Worm (Caenorhabditis elegans) whole organism, L4 larva: Measurements from ENCODE around the gene W10G11.1.

ENCODE experiments used
- D1046.2 ChIP-seq: fragments of 200-800 bp; sonication (Bioruptor generic); IDR thresholded peaks from 2 replicates; pipeline ENCODE4 v1.3.6; 2022; ENCODE audit warnings: missing genetic modification characterization, missing compliant biosample characterization
- F10B5.3 ChIP-seq: sonication (generic microtip); optimal IDR thresholded peaks from 2 replicates; lab custom pipeline; 2016; ENCODE audit warnings: mild to moderate bottlenecking, missing genetic modification characterization, missing compliant biosample characterization
- F49E8.2 ChIP-seq: sonication (generic microtip); optimal IDR thresholded peaks from 2 replicates; lab custom pipeline; 2016; ENCODE audit warnings: missing compliant biosample characterization, mild to moderate bottlenecking, missing genetic modification characterization, borderline replicate concordance
- T26A8.4 ChIP-seq: fragments of 200-800 bp; sonication (Bioruptor generic); IDR thresholded peaks from 2 replicates; pipeline ENCODE4 v1.3.6; 2022; ENCODE audit warnings: missing genetic modification characterization, missing compliant biosample characterization
- Y105C5A.15 ChIP-seq: fragments of 200-800 bp; sonication (Bioruptor generic); IDR thresholded peaks from 2 replicates; pipeline ENCODE4 v1.3.6; 2022; ENCODE audit warnings: missing genetic modification characterization, missing compliant biosample characterization
- aha-1 ChIP-seq: fragments of 150-350 bp; peaks from one replicate; lab custom pipeline; 2014; ENCODE audit warnings: missing biosample characterization, missing genetic modification characterization
- attf-4 ChIP-seq: sonication (generic microtip); optimal IDR thresholded peaks from 3 replicates; lab custom pipeline; 2017; ENCODE audit warnings: missing biosample characterization, missing genetic modification characterization
- ceh-32 ChIP-seq: sonication (generic microtip); optimal IDR thresholded peaks from 2 replicates; lab custom pipeline; 2016; ENCODE audit warnings: mild to moderate bottlenecking, missing genetic modification characterization, missing compliant biosample characterization; ENCODE audit not compliant: poor library complexity
- ceh-82 ChIP-seq: sonication (generic microtip); optimal IDR thresholded peaks from 2 replicates; lab custom pipeline; 2017; ENCODE audit warnings: missing biosample characterization, missing genetic modification characterization
- daf-12 ChIP-seq: fragments of 150-350 bp; optimal IDR thresholded peaks from 2 replicates; lab custom pipeline; 2014; ENCODE audit warnings: missing biosample characterization, missing genetic modification reagents, missing genetic modification characterization
- daf-8 ChIP-seq: fragments of 200-800 bp; sonication (Bioruptor generic); IDR thresholded peaks from 2 replicates; pipeline ENCODE4 v1.3.6; 2022; ENCODE audit warnings: missing genetic modification characterization, missing compliant biosample characterization
- dmd-8 ChIP-seq: fragments of 200-800 bp; sonication (Bioruptor generic); IDR thresholded peaks from 2 replicates; pipeline ENCODE4 v1.3.6; 2022; ENCODE audit warnings: missing genetic modification characterization, missing compliant biosample characterization
- duxl-1 ChIP-seq: sonication (generic microtip); optimal IDR thresholded peaks from 2 replicates; lab custom pipeline; 2016; ENCODE audit warnings: mild to moderate bottlenecking, missing genetic modification characterization, moderate library complexity, missing compliant biosample characterization; ENCODE audit not compliant: poor library complexity
- dve-1 ChIP-seq: sonication (generic microtip); optimal IDR thresholded peaks from 2 replicates; lab custom pipeline; 2017; ENCODE audit warnings: antibody characterized with exemption, mild to moderate bottlenecking, missing genetic modification characterization, missing compliant biosample characterization; ENCODE audit not compliant: insufficient read depth
- fkh-10 ChIP-seq: fragments of 150-350 bp; optimal IDR thresholded peaks from 2 replicates; lab custom pipeline; 2014; ENCODE audit warnings: missing biosample characterization, missing genetic modification reagents, missing genetic modification characterization
- gei-8 ChIP-seq: fragments of 200-800 bp; sonication (Bioruptor generic); optimal IDR thresholded peaks from 2 replicates; lab custom pipeline; 2018; ENCODE audit warnings: mild to moderate bottlenecking, missing genetic modification characterization, missing compliant biosample characterization
- hlh-11 ChIP-seq: fragments of 200-800 bp; sonication (Bioruptor generic); optimal IDR thresholded peaks from 2 replicates; lab custom pipeline; 2018; ENCODE audit warnings: mild to moderate bottlenecking, missing genetic modification characterization, missing compliant biosample characterization
- hlh-30 ChIP-seq: sonication (generic microtip); optimal IDR thresholded peaks from 2 replicates; lab custom pipeline; 2017; ENCODE audit warnings: antibody characterized with exemption, mild to moderate bottlenecking, missing genetic modification characterization, missing compliant biosample characterization; ENCODE audit not compliant: insufficient read depth
- hmg-1.1 ChIP-seq: fragments of 200-800 bp; sonication (Bioruptor generic); IDR thresholded peaks from 2 replicates; pipeline ENCODE4 v1.3.6; 2022; ENCODE audit warnings: missing genetic modification reagents, missing genetic modification characterization, missing compliant biosample characterization
- lim-7 ChIP-seq: fragments of 200-800 bp; sonication (Bioruptor generic); IDR thresholded peaks from 2 replicates; pipeline ENCODE4 v1.3.6; 2022; ENCODE audit warnings: missing genetic modification characterization, missing compliant biosample characterization
- lin-13 ChIP-seq: fragments of 150-350 bp; optimal IDR thresholded peaks from 2 replicates; lab custom pipeline; 2014; ENCODE audit warnings: missing biosample characterization, missing genetic modification reagents, missing genetic modification characterization
- lin-15B ChIP-seq: fragments of 150-350 bp; sonication (generic microtip); optimal IDR thresholded peaks from 3 replicates; lab custom pipeline; 2014; ENCODE audit warnings: missing biosample characterization, missing genetic modification characterization
- lin-39 ChIP-seq: fragments of 150-350 bp; optimal IDR thresholded peaks from 2 replicates; lab custom pipeline; 2014; ENCODE audit warnings: missing biosample characterization, missing genetic modification reagents, missing genetic modification characterization
- madf-5 ChIP-seq, 2 experiments: fragments of 200-800 bp; sonication (Bioruptor generic); IDR thresholded peaks; 2 replicates each; pipeline ENCODE4 v1.3.6; 2022; ENCODE audit warnings: missing compliant biosample characterization in 2 of 2, missing genetic modification characterization in 2 of 2
- mep-1 ChIP-seq: fragments of 150-350 bp; sonication (generic microtip); optimal IDR thresholded peaks from 3 replicates; lab custom pipeline; 2014; ENCODE audit warnings: missing biosample characterization, missing genetic modification characterization
- mxl-2 ChIP-seq: fragments of 200-800 bp; sonication (Bioruptor generic); conservative IDR thresholded peaks from 2 replicates; pipeline ENCODE4 v1.3.6; 2022; ENCODE audit warnings: missing genetic modification reagents, missing genetic modification characterization, missing compliant biosample characterization
- nhr-237 ChIP-seq: sonication (generic microtip); optimal IDR thresholded peaks from 2 replicates; lab custom pipeline; 2017; ENCODE audit warnings: missing biosample characterization, missing genetic modification characterization
- nhr-41 ChIP-seq: fragments of 200-800 bp; sonication (Bioruptor generic); IDR thresholded peaks from 2 replicates; pipeline ENCODE4 v1.3.6; 2022; ENCODE audit warnings: missing genetic modification reagents, missing genetic modification characterization, missing compliant biosample characterization
- nhr-42 ChIP-seq: fragments of 200-800 bp; sonication (Bioruptor generic); IDR thresholded peaks from 2 replicates; pipeline ENCODE4 v1.3.6; 2022; ENCODE audit warnings: missing genetic modification characterization, missing compliant biosample characterization
- nhr-76 ChIP-seq: fragments of 150-350 bp; optimal IDR thresholded peaks from 2 replicates; lab custom pipeline; 2014; ENCODE audit warnings: missing biosample characterization, missing genetic modification characterization
- nhr-77 ChIP-seq: fragments of 150-350 bp; optimal IDR thresholded peaks from 2 replicates; lab custom pipeline; 2014; ENCODE audit warnings: missing biosample characterization, missing genetic modification characterization
- pha-4 ChIP-seq, 2 experiments: fragments of 150-350 bp in 1 of 2; fragments of 200-800 bp in 1 of 2; sonication (Bioruptor generic) in 1 of 2; IDR thresholded peaks in 1 of 2; optimal IDR thresholded peaks in 1 of 2; 2 replicates each; pipeline versions ENCODE4 v1.3.6 to Lab custom; 2014 to 2022; ENCODE audit warnings: missing genetic modification characterization in 2 of 2, missing genetic modification reagents in 2 of 2, missing biosample characterization in 1 of 2, missing compliant biosample characterization in 1 of 2
- php-3 ChIP-seq: fragments of 200-800 bp; sonication (Bioruptor generic); IDR thresholded peaks from 2 replicates; pipeline ENCODE4 v1.3.6; 2022; ENCODE audit warnings: missing genetic modification reagents, missing genetic modification characterization, missing compliant biosample characterization
- pqm-1 ChIP-seq: sonication (generic microtip); optimal IDR thresholded peaks from 2 replicates; lab custom pipeline; 2017; ENCODE audit warnings: missing biosample characterization, missing genetic modification characterization
- saeg-2 ChIP-seq: fragments of 200-800 bp; sonication (Bioruptor generic); IDR thresholded peaks from 2 replicates; pipeline ENCODE4 v1.3.6; 2022; ENCODE audit warnings: missing genetic modification reagents, missing genetic modification characterization, missing compliant biosample characterization
- set-16 ChIP-seq: fragments of 200-800 bp; sonication (Bioruptor generic); IDR thresholded peaks from 2 replicates; pipeline ENCODE4 v1.3.6; 2022; ENCODE audit warnings: missing genetic modification reagents, missing genetic modification characterization, missing compliant biosample characterization
- skn-1 ChIP-seq: fragments of 150-350 bp; optimal IDR thresholded peaks from 2 replicates; lab custom pipeline; 2014; ENCODE audit warnings: missing biosample characterization, missing genetic modification characterization
- snpc-4 ChIP-seq: fragments of 150-350 bp; optimal IDR thresholded peaks from 2 replicates; lab custom pipeline; 2014; ENCODE audit warnings: missing biosample characterization, missing genetic modification characterization
- spr-3 ChIP-seq: fragments of 200-800 bp; sonication (Bioruptor generic); optimal IDR thresholded peaks from 2 replicates; lab custom pipeline; 2018; ENCODE audit warnings: mild to moderate bottlenecking, missing genetic modification characterization, missing compliant biosample characterization
- tag-97 ChIP-seq: fragments of 200-800 bp; sonication (Bioruptor generic); IDR thresholded peaks from 2 replicates; pipeline ENCODE4 v1.3.6; 2022; ENCODE audit warnings: missing genetic modification characterization, missing compliant biosample characterization
- tra-1 ChIP-seq: fragments of 200-800 bp; sonication (Bioruptor generic); IDR thresholded peaks from 2 replicates; pipeline ENCODE4 v1.3.6; 2022; ENCODE audit warnings: missing genetic modification reagents, missing genetic modification characterization, missing compliant biosample characterization
- unc-39 ChIP-seq: sonication (generic microtip); optimal IDR thresholded peaks from 2 replicates; lab custom pipeline; 2017; ENCODE audit warnings: missing biosample characterization, missing genetic modification characterization
- vab-7 ChIP-seq: fragments of 200-800 bp; sonication (Bioruptor generic); IDR thresholded peaks from 2 replicates; pipeline ENCODE4 v1.3.6; 2022; ENCODE audit warnings: missing genetic modification reagents, missing genetic modification characterization, missing compliant biosample characterization
- zag-1 ChIP-seq: fragments of 150-350 bp; optimal IDR thresholded peaks from 2 replicates; lab custom pipeline; 2014; ENCODE audit warnings: missing biosample characterization, missing genetic modification characterization
- zfp-3 ChIP-seq: fragments of 200-800 bp; sonication (Bioruptor generic); conservative IDR thresholded peaks from 2 replicates; pipeline ENCODE4 v1.3.6; 2022; ENCODE audit warnings: missing genetic modification reagents, missing genetic modification characterization, missing compliant biosample characterization

W10G11.1 gene

DNA sequence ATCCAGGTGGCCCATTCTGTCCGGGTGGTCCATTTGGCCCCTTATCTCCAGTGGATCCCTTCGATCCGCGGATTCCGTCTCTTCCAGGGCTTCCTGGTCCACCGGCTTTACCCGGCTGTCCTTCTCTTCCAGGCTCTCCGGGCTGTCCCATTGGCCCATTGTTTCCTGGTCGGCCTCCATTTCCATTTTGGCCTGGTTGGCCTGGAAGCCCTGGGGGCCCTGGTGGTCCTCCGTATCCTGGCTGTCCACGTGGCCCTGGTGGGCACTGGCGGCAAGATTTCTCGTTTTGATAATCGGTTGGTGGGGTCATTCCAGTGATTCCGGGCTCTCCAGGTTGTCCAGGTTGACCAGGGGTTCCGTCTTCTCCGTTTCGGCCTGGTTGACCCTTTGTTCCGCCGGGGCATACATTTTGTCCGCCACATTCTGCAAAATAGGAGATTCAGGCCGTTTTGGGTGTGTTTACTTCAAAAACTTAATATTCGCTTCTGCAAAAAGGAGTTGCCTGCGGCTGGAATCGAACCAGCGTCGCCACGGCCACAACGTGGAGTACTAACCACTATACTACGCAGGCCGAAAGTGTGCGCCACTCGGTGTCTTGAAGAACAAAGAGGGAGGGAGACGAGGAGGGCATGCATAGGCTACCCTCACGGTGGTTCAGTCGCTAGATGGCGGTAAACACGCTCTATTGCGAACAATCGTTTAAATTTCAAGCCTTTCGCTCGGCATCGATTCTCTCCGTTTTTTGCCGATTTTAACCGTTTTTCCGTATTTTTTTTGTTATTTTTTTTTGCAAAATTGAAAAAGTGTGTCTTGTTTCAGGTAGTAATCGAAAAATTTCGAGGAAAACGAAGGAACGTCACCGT, 39.3 kb downstream of the W10G11.1 start, which contains the start of gene W09G10.9 (continued):
- TF ChIP-seq pha-4 (GFP tag; IDR thresholded peaks at IDR 0.05; lab: Robert Waterston, UW) (peak; percentile 90), pha-4 (tag; optimal IDR thresholded peaks at IDR 0.05; lab: Kevin White, UChicago) (no peak), skn-1 (tag; lab: Kevin White, UChicago) (no peak), D1046.2 (peak; percentile 75; the same call in 1 of the 2 replicates), T26A8.4 (peak; percentile 87), nhr-42 (GFP tag; lab: Robert Waterston, UW) (peak; percentile 79), hlh-30 (tag; lab: Kevin White, UChicago) (peak; percentile 22), saeg-2 (GFP tag; lab: Robert Waterston, UW) (0 out of 2 replicates have a peak, but pooled peaks have one; percentile 53), vab-7 (GFP tag; lab: Robert Waterston, UW) (peak; percentile 75), aha-1 (peak; percentile 44), F10B5.3 (tag; lab: Kevin White, UChicago) (no peak), pqm-1 (tag; lab: Kevin White, UChicago) (no peak), lim-7 (GFP tag; lab: Robert Waterston, UW) (peak; percentile 86)

ce11 chrII:3518961-3519544, 41.4 kb downstream of the W10G11.1 start, which contains the start of gene clec-126:
Gene clec-126 (plus strand): TSS chrII:3519494.
- TF ChIP-seq tra-1 (GFP tag; lab: Robert Waterston, UW) (peak; percentile 71; the same call in 1 of the 2 replicates), set-16 (GFP tag; lab: Robert Waterston, UW) (peak; percentile 43; the same call in 1 of the 2 replicates), ceh-32 (tag; lab: Kevin White, UChicago) (no peak), vab-7 (GFP tag; lab: Robert Waterston, UW) (peak; percentile 80), T26A8.4 (peak; percentile 80), zag-1 (tag; lab: Kevin White, UChicago) (no peak), attf-4 (no peak), mep-1 (tag; lab: Kevin White, UChicago) (peak; percentile 88), fkh-10 (GFP tag; lab: Kevin White, UChicago) (peak; percentile 30), tag-97 (GFP tag; lab: Robert Waterston, UW) (no peak), spr-3 (peak; percentile 38), mxl-2 (0 out of 2 replicates have a peak, but pooled peaks have one; percentile 12), F49E8.2 (tag; lab: Kevin White, UChicago) (peak; percentile 65), hmg-1.1 (GFP tag; lab: Robert Waterston, UW) (peak; percentile 84), hlh-11 (tag; lab: Kevin White, UChicago) (peak; percentile 84), saeg-2 (GFP tag; lab: Robert Waterston, UW) (no peak), nhr-42 (GFP tag; lab: Robert Waterston, UW) (no peak; the same call in 1 of the 2 replicates), dve-1 (tag; lab: Kevin White, UChicago) (peak; percentile 99), gei-8 (GFP tag; lab: Kevin White, UChicago) (peak; percentile 46), dmd-8 (GFP tag; lab: Robert Waterston, UW) (no peak; the same call in 1 of the 2 replicates), madf-5 (GFP tag; IDR thresholded peaks at IDR 0.05; lab: Robert Waterston, UW) (0 out of 4 replicates have a peak, but pooled peaks of 1 of the 2 experiments have one; percentile 65), daf-12 (tag; lab: Kevin White, UChicago) (no peak), skn-1 (tag; lab: Kevin White, UChicago) (no peak), lin-13 (GFP tag; lab: Kevin White, UChicago) (peak; percentile 91), php-3 (GFP tag; lab: Robert Waterston, UW) (no peak; the same call in 1 of the 2 replicates), nhr-41 (GFP tag; lab: Robert Waterston, UW) (no peak; the same call in 1 of the 2 replicates), lin-39 (tag; lab: Kevin White, UChicago) (no peak), duxl-1 (tag; lab: Kevin White, UChicago) (peak; percentile 67), nhr-77 (tag; lab: Kevin White, UChicago) (peak; percentile 74), zfp-3 (GFP tag; lab: Robert Waterston, UW) (0 out of 2 replicates have a peak, but pooled peaks have one; percentile 11), daf-8 (GFP tag; lab: Robert Waterston, UW) (no peak), nhr-237 (tag; lab: Kevin White, UChicago) (no peak), nhr-76 (no peak), ceh-82 (tag; lab: Kevin White, UChicago) (no peak), unc-39 (tag; lab: Kevin White, UChicago) (no peak), lin-15B (tag; lab: Kevin White, UChicago) (no peak), Y105C5A.15 (GFP tag; lab: Robert Waterston, UW) (peak; percentile 31; the same call in 1 of the 2 replicates), snpc-4 (peak; percentile 12)
